Fruit fly (Drosophila melanogaster): ENCODE results near the gene Ag5r.
A peak's percentile ranks its signal among the peaks of the same experiment; 100 is the strongest.

The Ag5r gene

DNA sequence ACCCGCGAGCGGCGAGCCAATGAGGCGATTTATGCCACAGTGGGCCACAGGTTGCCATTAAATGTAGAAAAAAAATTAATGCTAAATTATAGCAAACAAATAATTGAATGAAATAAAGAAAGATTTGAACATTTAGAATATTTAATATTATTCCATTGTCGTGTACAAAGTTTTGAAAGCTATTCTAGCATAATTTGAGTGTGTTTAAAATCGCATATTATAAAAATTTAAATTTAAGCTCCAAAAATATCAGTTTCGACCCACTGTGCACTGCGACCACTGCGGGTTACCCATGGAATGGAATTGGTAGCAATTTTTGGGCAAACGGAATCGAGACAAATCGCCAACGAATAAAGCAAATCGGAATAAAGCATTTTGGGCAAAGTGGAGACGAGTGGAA is 42.5 kb downstream of the Ag5r start (continued):
- TF ChIP-seq pita (GFP tag; optimal IDR thresholded peaks at IDR 0.05) (no peak), CG7987 (GFP tag; optimal IDR thresholded peaks at IDR 0.05) (no peak), CG11085 (GFP tag; IDR thresholded peaks at IDR 0.05) (no peak), Jarid2 (GFP tag; optimal IDR thresholded peaks at IDR 0.05) (peak; percentile 33), H2.0 (GFP tag; IDR thresholded peaks at IDR 0.05) (peak; percentile 29; the same call in 1 of the 2 replicates), Hr78 (GFP tag; optimal IDR thresholded peaks at IDR 0.05) (peak in 1 of 2 experiments; percentile 61), CG17328 (GFP tag; IDR thresholded peaks at IDR 0.05) (peak; percentile 66), CG13894 (tag; optimal IDR thresholded peaks at IDR 0.05) (no peak), vnd (GFP tag; IDR thresholded peaks at IDR 0.05; ENCODE audit: partially characterized antibody) (no peak), hb (GFP tag; IDR thresholded peaks at IDR 0.05; ENCODE audit: partially characterized antibody) (no peak), CG10959 (GFP tag; IDR thresholded peaks at IDR 0.05) (peak; percentile 36), Hsf (GFP tag; optimal IDR thresholded peaks at IDR 0.05) (peak; percentile 22), CG12236 (GFP tag; optimal IDR thresholded peaks at IDR 0.05) (no peak), Stat92E (GFP tag; optimal IDR thresholded peaks at IDR 0.05) (no peak), corto (GFP tag; optimal IDR thresholded peaks at IDR 0.05) (no peak), Vsx1 (GFP tag; optimal IDR thresholded peaks at IDR 0.05) (no peak), Nf-YA (GFP tag; IDR thresholded peaks at IDR 0.05) (no peak), CG12769 (tag; optimal IDR thresholded peaks at IDR 0.05) (no peak), CG3726 (GFP tag; IDR thresholded peaks at IDR 0.05) (no peak), CG10462 (GFP tag; optimal IDR thresholded peaks at IDR 0.05) (no peak), Kr (GFP tag; optimal IDR thresholded peaks at IDR 0.05) (no peak), TFAM (GFP tag; optimal IDR thresholded peaks at IDR 0.05) (no peak), Adf1 (GFP tag; IDR thresholded peaks at IDR 0.05) (no peak), CG5245 (GFP tag; optimal IDR thresholded peaks at IDR 0.05) (no peak), tx (GFP tag; optimal IDR thresholded peaks at IDR 0.05) (no peak), CG6791 (GFP tag; IDR thresholded peaks at IDR 0.05; ENCODE audit: partially characterized antibody) (no peak), her (GFP tag; optimal IDR thresholded peaks at IDR 0.05) (no peak), luna (GFP tag; optimal IDR thresholded peaks at IDR 0.05) (no peak), GATAe (GFP tag; conservative IDR thresholded peaks at IDR 0.05) (no peak), aop (GFP tag; IDR thresholded peaks at IDR 0.05) (no peak), CG14667 (GFP tag; IDR thresholded peaks at IDR 0.05) (no peak), bigmax (GFP tag; optimal IDR thresholded peaks at IDR 0.05) (no peak), CG7357 (GFP tag; IDR thresholded peaks at IDR 0.05) (no peak), hbn (GFP tag; IDR thresholded peaks at IDR 0.05; ENCODE audit: partially characterized antibody) (no peak), sim (GFP tag; IDR thresholded peaks at IDR 0.05) (no peak), CG12744 (GFP tag; optimal IDR thresholded peaks at IDR 0.05) (no peak), Mes4 (GFP tag; optimal IDR thresholded peaks at IDR 0.05) (no peak), Dfd (GFP tag; optimal IDR thresholded peaks at IDR 0.05) (no peak), CG13287 (GFP tag; IDR thresholded peaks at IDR 0.05; ENCODE audit: partially characterized antibody) (no peak), pan (optimal IDR thresholded peaks at IDR 0.05) (no peak), pan (GFP tag; optimal IDR thresholded peaks at IDR 0.05 in 1 of 2, IDR thresholded peaks at IDR 0.05 in 1 of 2) (peak in 1 of 2 experiments; percentile 63), CG2678 (tag; optimal IDR thresholded peaks at IDR 0.05) (peak; percentile 65), usp (GFP tag; optimal IDR thresholded peaks at IDR 0.05) (no peak), CG6854 (GFP tag; optimal IDR thresholded peaks at IDR 0.05) (no peak), psq (GFP tag; optimal IDR thresholded peaks at IDR 0.05) (no peak), Awh (GFP tag; IDR thresholded peaks at IDR 0.05) (0 out of 2 replicates have a peak, but pooled peaks have one; percentile 25), btn (GFP tag; optimal IDR thresholded peaks at IDR 0.05) (no peak), eyg (GFP tag; optimal IDR thresholded peaks at IDR 0.05) (no peak), CG13123 (GFP tag; optimal IDR thresholded peaks at IDR 0.05) (no peak), Chrac-16 (GFP tag; optimal IDR thresholded peaks at IDR 0.05) (peak; percentile 34), pzg (GFP tag; optimal IDR thresholded peaks at IDR 0.05) (no peak)
